Worm (Caenorhabditis elegans): ENCODE measurements around the gene sptl-1.

sptl-1 gene

DNA sequence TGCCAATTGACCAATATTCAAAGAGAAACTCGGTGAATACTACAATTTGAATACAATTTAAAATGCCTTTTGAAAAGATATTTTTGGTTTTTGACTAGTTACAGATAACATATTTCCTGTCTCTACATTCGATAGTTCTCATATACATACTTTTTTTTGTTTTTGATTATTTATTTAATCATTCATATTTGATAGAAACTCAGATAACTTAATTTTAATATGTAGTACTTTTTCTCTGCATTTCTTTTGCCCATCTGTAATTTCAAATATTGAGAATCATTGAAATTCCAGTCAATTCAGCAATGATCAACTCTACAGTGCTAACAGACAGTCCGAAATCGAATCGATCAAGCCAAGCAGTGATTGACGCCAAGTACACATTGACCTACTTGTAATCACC is 9.6 kb downstream of the sptl-1 start, which contains the start of gene C23H3.2:
Gene C23H3.2 (plus strand): TSS at position 301 of the 400 bp plus-strand sequence.
- TF ChIP-seq lsy-27 (tag; optimal IDR thresholded peaks at IDR 0.05; ENCODE audit: borderline replicate concordance, insufficient read depth), result no peak
- TF ChIP-seq somi-1 (GFP tag; optimal IDR thresholded peaks at IDR 0.05), result no peak
- no peak for TF ChIP-seq nfya-1 (tag; optimal IDR thresholded peaks at IDR 0.05; ENCODE audit: borderline replicate concordance, insufficient read depth)
- no peak for TF ChIP-seq ztf-25 (GFP tag; IDR thresholded peaks at IDR 0.05)
- no peak for TF ChIP-seq F33H1.4 (GFP tag; IDR thresholded peaks at IDR 0.05)
- no peak for TF ChIP-seq zim-3 (tag; optimal IDR thresholded peaks at IDR 0.05)
- no peak for TF ChIP-seq ceh-91 (GFP tag; IDR thresholded peaks at IDR 0.05)
- no peak for TF ChIP-seq F37B4.10 (GFP tag; IDR thresholded peaks at IDR 0.05)

DNA sequence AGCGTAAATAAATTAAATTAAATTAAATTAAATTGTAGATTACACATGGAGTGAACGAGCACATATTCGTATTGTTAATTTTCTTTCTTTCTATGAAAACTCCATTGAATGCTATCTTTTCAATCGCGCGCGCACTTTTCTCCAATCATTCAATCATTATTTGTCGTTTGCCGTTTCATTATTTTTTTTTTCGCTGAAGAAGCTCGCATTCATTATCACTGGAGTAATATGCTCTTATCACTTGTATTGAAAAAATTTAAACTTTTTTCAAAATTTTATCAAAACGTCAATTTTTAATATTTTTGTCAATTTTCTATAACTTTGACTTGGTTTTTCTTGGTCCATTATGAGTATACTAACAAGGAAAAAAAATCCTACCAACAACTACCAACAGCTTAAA is 14.0 kb downstream of the sptl-1 start:
- no peak for TF ChIP-seq somi-1 (GFP tag; optimal IDR thresholded peaks at IDR 0.05)
- no peak for TF ChIP-seq unc-62 (GFP tag; optimal IDR thresholded peaks at IDR 0.05)
- TF ChIP-seq nhr-80 (tag; optimal IDR thresholded peaks at IDR 0.05), result peak; percentile 61
- TF ChIP-seq F10E7.11 (tag; optimal IDR thresholded peaks at IDR 0.05), result no peak

DNA sequence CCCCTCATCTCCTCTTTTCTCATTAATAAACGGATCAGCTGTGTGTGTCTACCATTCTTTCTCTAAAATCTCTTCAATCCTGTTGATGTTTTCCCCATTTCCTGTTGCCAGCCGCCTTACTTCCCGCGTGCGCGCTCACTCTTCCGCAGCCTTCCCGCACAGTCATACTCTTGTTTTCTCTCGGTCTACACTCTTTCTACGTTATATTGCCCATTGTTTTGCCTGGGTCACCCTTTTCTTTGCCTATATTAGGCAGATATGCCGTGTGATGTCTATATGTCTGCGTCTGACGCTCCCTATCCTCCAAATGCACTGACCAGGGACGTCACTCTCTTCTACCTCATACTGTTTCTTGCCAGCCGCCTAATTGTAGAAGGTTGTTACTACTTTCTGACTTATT is 14.9 kb downstream of the sptl-1 start:
- TF ChIP-seq ztf-18 (tag; optimal IDR thresholded peaks at IDR 0.05) (no peak), D2030.7 (GFP tag; IDR thresholded peaks at IDR 0.05) (peak; percentile 47; the same call in 1 of the 2 replicates), lag-1 (GFP tag; IDR thresholded peaks at IDR 0.05) (no peak), madf-6 (GFP tag; IDR thresholded peaks at IDR 0.05) (peak; percentile 39; the same call in 1 of the 2 replicates), him-1 (tag; optimal IDR thresholded peaks at IDR 0.05) (no peak), lin-26 (GFP tag; IDR thresholded peaks at IDR 0.05) (peak; percentile 67; the same call in 1 of the 2 replicates), attf-5 (GFP tag; optimal IDR thresholded peaks at IDR 0.05) (peak; percentile 34), nhr-80 (tag; optimal IDR thresholded peaks at IDR 0.05) (peak; percentile 3), dox-1 (GFP tag; IDR thresholded peaks at IDR 0.05) (peak; percentile 44; the same call in 1 of the 2 replicates), efl-1 (GFP tag; optimal IDR thresholded peaks at IDR 0.05) (peak; percentile 51), zim-3 (tag; optimal IDR thresholded peaks at IDR 0.05) (no peak), madf-3 (GFP tag; IDR thresholded peaks at IDR 0.05) (0 out of 2 replicates have a peak, but pooled peaks have one; percentile 34), snpc-1.1 (tag; optimal IDR thresholded peaks at IDR 0.05; ENCODE audit: insufficient read depth) (no peak), hmg-1.2 (GFP tag; IDR thresholded peaks at IDR 0.05) (peak; percentile 71; the same call in 1 of the 2 replicates), rec-8 (tag; optimal IDR thresholded peaks at IDR 0.05) (no peak), cebp-1 (GFP tag; IDR thresholded peaks at IDR 0.05) (no peak), cebp-1 (tag; optimal IDR thresholded peaks at IDR 0.05) (peak; percentile 38), F10E7.11 (tag; optimal IDR thresholded peaks at IDR 0.05) (no peak), ceh-27 (GFP tag; optimal IDR thresholded peaks at IDR 0.05) (peak; percentile 0)

DNA sequence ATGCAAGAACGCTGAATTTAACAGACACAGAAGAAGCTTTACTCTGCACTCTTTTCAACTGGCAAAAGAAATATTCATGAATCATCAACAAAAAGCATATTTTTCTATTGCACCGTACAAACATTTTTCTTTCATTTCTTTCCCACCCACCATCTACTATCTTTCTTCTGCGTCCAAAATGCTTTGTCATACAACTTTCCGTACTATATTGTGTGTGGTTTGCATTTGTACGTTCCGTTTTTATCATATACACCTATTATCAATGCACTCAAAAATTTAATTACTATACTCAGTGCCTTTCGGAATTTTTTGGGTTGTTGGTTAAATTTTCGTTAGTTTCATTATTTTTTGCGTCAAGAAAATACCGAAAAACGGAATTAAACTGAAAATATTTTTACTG is 16.2 kb downstream of the sptl-1 start:
- TF ChIP-seq xnd-1 (tag; optimal IDR thresholded peaks at IDR 0.05), result no peak
- TF ChIP-seq lag-1 (GFP tag; IDR thresholded peaks at IDR 0.05), result no peak
- TF ChIP-seq pbrm-1 (GFP tag; IDR thresholded peaks at IDR 0.05), result no peak
- no peak for TF ChIP-seq chd-7 (tag; optimal IDR thresholded peaks at IDR 0.05)
- no peak for TF ChIP-seq somi-1 (GFP tag; optimal IDR thresholded peaks at IDR 0.05)
- no peak for TF ChIP-seq sdz-38 (tag; optimal IDR thresholded peaks at IDR 0.05)
- no peak for TF ChIP-seq T26A5.8 (tag; optimal IDR thresholded peaks at IDR 0.05)
- TF ChIP-seq repo-1 (tag; optimal IDR thresholded peaks at IDR 0.05), result no peak
- TF ChIP-seq F57A8.1 (GFP tag; optimal IDR thresholded peaks at IDR 0.05), result no peak
- no peak for TF ChIP-seq nhr-179 (tag; optimal IDR thresholded peaks at IDR 0.05)
- TF ChIP-seq unc-62 (GFP tag; optimal IDR thresholded peaks at IDR 0.05), result no peak
- TF ChIP-seq T07F8.4 (tag; optimal IDR thresholded peaks at IDR 0.05), result no peak
- no peak for TF ChIP-seq nhr-90 (tag; optimal IDR thresholded peaks at IDR 0.05)

Measured in whole organism, young adult.